Worm (Caenorhabditis elegans) whole organism, L4 larva: Measurements from ENCODE around the gene T28A11.3.

Source experiments
- F37D6.2 ChIP-seq: sonication (generic microtip); optimal IDR thresholded peaks from 2 replicates; lab custom pipeline; 2016; ENCODE audit warnings: mild to moderate bottlenecking, missing genetic modification characterization, missing compliant biosample characterization
- T20F7.1 ChIP-seq: fragments of 200-800 bp; sonication (Bioruptor generic); optimal IDR thresholded peaks from 2 replicates; lab custom pipeline; 2018; ENCODE audit warnings: mild to moderate bottlenecking, missing genetic modification characterization, missing compliant biosample characterization
- T26A8.4 ChIP-seq: fragments of 200-800 bp; sonication (Bioruptor generic); IDR thresholded peaks from 2 replicates; pipeline ENCODE4 v1.3.6; 2022; ENCODE audit warnings: missing genetic modification characterization, missing compliant biosample characterization
- Y105C5A.15 ChIP-seq: fragments of 200-800 bp; sonication (Bioruptor generic); IDR thresholded peaks from 2 replicates; pipeline ENCODE4 v1.3.6; 2022; ENCODE audit warnings: missing genetic modification characterization, missing compliant biosample characterization
- Y48G9A.11 ChIP-seq: fragments of 200-800 bp; sonication (Bioruptor generic); IDR thresholded peaks from 2 replicates; pipeline ENCODE4 v1.3.6; 2022; ENCODE audit warnings: missing genetic modification reagents, missing genetic modification characterization, missing compliant biosample characterization
- Y5F2A.4 ChIP-seq: fragments of 200-800 bp; sonication (Bioruptor generic); optimal IDR thresholded peaks from 2 replicates; lab custom pipeline; 2018; ENCODE audit warnings: mild to moderate bottlenecking, missing genetic modification characterization, missing compliant biosample characterization
- ZK337.2 ChIP-seq: fragments of 200-800 bp; sonication (Bioruptor generic); IDR thresholded peaks from 2 replicates; pipeline ENCODE4 v1.3.6; 2022; ENCODE audit warnings: missing genetic modification reagents, missing genetic modification characterization, missing compliant biosample characterization
- ZK546.5 ChIP-seq, 2 experiments: sonication (generic microtip); optimal IDR thresholded peaks; 2 replicates each; lab custom pipeline; 2017; ENCODE audit warnings: missing biosample characterization in 2 of 2, missing genetic modification characterization in 2 of 2
- aha-1 ChIP-seq: fragments of 150-350 bp; peaks from one replicate; lab custom pipeline; 2014; ENCODE audit warnings: missing biosample characterization, missing genetic modification characterization
- aly-2 ChIP-seq: sonication (generic microtip); optimal IDR thresholded peaks from 2 replicates; lab custom pipeline; 2018; ENCODE audit warnings: missing biosample characterization, missing genetic modification characterization
- ceh-20 ChIP-seq: fragments of 200-800 bp; sonication (Bioruptor generic); IDR thresholded peaks from 2 replicates; pipeline ENCODE4 v1.3.6; 2022; ENCODE audit warnings: missing genetic modification reagents, missing genetic modification characterization, missing compliant biosample characterization
- ces-1 ChIP-seq: fragments of 150-350 bp; sonication (generic microtip); optimal IDR thresholded peaks from 4 replicates; lab custom pipeline; 2014; ENCODE audit warnings: missing biosample characterization, missing genetic modification reagents, missing genetic modification characterization
- ctbp-1 ChIP-seq: fragments of 200-800 bp; sonication (Bioruptor generic); IDR thresholded peaks from 2 replicates; pipeline ENCODE4 v1.3.6; 2022; ENCODE audit warnings: missing genetic modification reagents, missing genetic modification characterization, missing compliant biosample characterization
- daf-16 ChIP-seq, 3 experiments: sonication (generic microtip); optimal IDR thresholded peaks; 2 replicates each; lab custom pipeline; 2016 to 2017; ENCODE audit warnings: missing genetic modification characterization in 3 of 3, missing genetic modification reagents in 3 of 3, mild to moderate bottlenecking in 2 of 3, missing compliant biosample characterization in 2 of 3, missing biosample characterization in 1 of 3, moderate library complexity in 1 of 3
- daf-8 ChIP-seq: fragments of 200-800 bp; sonication (Bioruptor generic); IDR thresholded peaks from 2 replicates; pipeline ENCODE4 v1.3.6; 2022; ENCODE audit warnings: missing genetic modification characterization, missing compliant biosample characterization
- dmd-6 ChIP-seq: fragments of 200-800 bp; sonication (Bioruptor generic); IDR thresholded peaks from 2 replicates; pipeline ENCODE4 v1.3.6; 2022; ENCODE audit warnings: missing genetic modification reagents, missing genetic modification characterization, missing compliant biosample characterization
- duxl-1 ChIP-seq: sonication (generic microtip); optimal IDR thresholded peaks from 2 replicates; lab custom pipeline; 2016; ENCODE audit warnings: mild to moderate bottlenecking, missing genetic modification characterization, moderate library complexity, missing compliant biosample characterization; ENCODE audit not compliant: poor library complexity
- fkh-10 ChIP-seq: fragments of 150-350 bp; optimal IDR thresholded peaks from 2 replicates; lab custom pipeline; 2014; ENCODE audit warnings: missing biosample characterization, missing genetic modification reagents, missing genetic modification characterization
- fos-1 ChIP-seq: fragments of 150-350 bp; optimal IDR thresholded peaks from 2 replicates; lab custom pipeline; 2014; ENCODE audit warnings: missing biosample characterization, missing genetic modification characterization
- hmg-1.1 ChIP-seq: fragments of 200-800 bp; sonication (Bioruptor generic); IDR thresholded peaks from 2 replicates; pipeline ENCODE4 v1.3.6; 2022; ENCODE audit warnings: missing genetic modification reagents, missing genetic modification characterization, missing compliant biosample characterization
- jun-1 ChIP-seq: fragments of 150-350 bp; optimal IDR thresholded peaks from 2 replicates; lab custom pipeline; 2014; ENCODE audit warnings: missing biosample characterization, missing genetic modification reagents, missing genetic modification characterization
- lim-7 ChIP-seq: fragments of 200-800 bp; sonication (Bioruptor generic); IDR thresholded peaks from 2 replicates; pipeline ENCODE4 v1.3.6; 2022; ENCODE audit warnings: missing genetic modification characterization, missing compliant biosample characterization
- lin-1 ChIP-seq: fragments of 200-800 bp; sonication (Bioruptor generic); IDR thresholded peaks from 2 replicates; pipeline ENCODE4 v1.3.6; 2022; ENCODE audit warnings: missing genetic modification reagents, missing genetic modification characterization, missing compliant biosample characterization
- lin-15B ChIP-seq: fragments of 150-350 bp; sonication (generic microtip); optimal IDR thresholded peaks from 3 replicates; lab custom pipeline; 2014; ENCODE audit warnings: missing biosample characterization, missing genetic modification characterization
- lin-38 ChIP-seq: fragments of 200-800 bp; sonication (Bioruptor generic); IDR thresholded peaks from 2 replicates; pipeline ENCODE4 v1.3.6; 2022; ENCODE audit warnings: missing genetic modification reagents, missing genetic modification characterization, missing compliant biosample characterization
- lin-39 ChIP-seq: fragments of 150-350 bp; optimal IDR thresholded peaks from 2 replicates; lab custom pipeline; 2014; ENCODE audit warnings: missing biosample characterization, missing genetic modification reagents, missing genetic modification characterization
- lir-3 ChIP-seq: sonication (generic microtip); optimal IDR thresholded peaks from 2 replicates; lab custom pipeline; 2016; ENCODE audit warnings: mild to moderate bottlenecking, missing genetic modification characterization, missing compliant biosample characterization
- lsy-2 ChIP-seq, 2 experiments: fragments of 150-350 bp in 1 of 2; sonication (generic microtip) in 1 of 2; optimal IDR thresholded peaks; 2 replicates each; lab custom pipeline; 2014 to 2017; ENCODE audit warnings: missing biosample characterization in 2 of 2, missing genetic modification characterization in 2 of 2
- madf-9 ChIP-seq: fragments of 200-800 bp; sonication (Bioruptor generic); conservative IDR thresholded peaks from 2 replicates; pipeline ENCODE4 v1.3.6; 2022; ENCODE audit warnings: missing genetic modification reagents, missing genetic modification characterization, missing compliant biosample characterization
- mdl-1 ChIP-seq, 2 experiments: fragments of 150-350 bp in 1 of 2; sonication (generic microtip) in 1 of 2; optimal IDR thresholded peaks; 2 replicates each; lab custom pipeline; 2014 to 2017; ENCODE audit warnings: missing biosample characterization in 2 of 2, missing genetic modification characterization in 2 of 2
- mdt-29 ChIP-seq: fragments of 200-800 bp; sonication (Bioruptor generic); IDR thresholded peaks from 2 replicates; pipeline ENCODE4 v1.3.6; 2022; ENCODE audit warnings: missing genetic modification reagents, missing genetic modification characterization, missing compliant biosample characterization
- mes-2 ChIP-seq: sonication (generic microtip); optimal IDR thresholded peaks from 2 replicates; lab custom pipeline; 2016; ENCODE audit warnings: missing genotype, mild to moderate bottlenecking, missing genetic modification characterization, missing compliant biosample characterization; ENCODE audit not compliant: poor library complexity, severe bottlenecking
- nhr-10 ChIP-seq: fragments of 150-350 bp; optimal IDR thresholded peaks from 2 replicates; lab custom pipeline; 2014; ENCODE audit warnings: missing biosample characterization, missing genetic modification characterization
- nhr-11 ChIP-seq: fragments of 150-350 bp; optimal IDR thresholded peaks from 2 replicates; lab custom pipeline; 2014; ENCODE audit warnings: missing biosample characterization, missing genetic modification characterization
- nhr-111 ChIP-seq: fragments of 200-800 bp; sonication (Bioruptor generic); optimal IDR thresholded peaks from 2 replicates; lab custom pipeline; 2018; ENCODE audit warnings: mild to moderate bottlenecking, missing genetic modification characterization, missing compliant biosample characterization
- nhr-237 ChIP-seq: sonication (generic microtip); optimal IDR thresholded peaks from 2 replicates; lab custom pipeline; 2017; ENCODE audit warnings: missing biosample characterization, missing genetic modification characterization
- nhr-25 ChIP-seq: sonication (generic microtip); optimal IDR thresholded peaks from 2 replicates; lab custom pipeline; 2017; ENCODE audit warnings: missing genetic modification characterization, mild to moderate bottlenecking, missing compliant biosample characterization, antibody characterized with exemption, moderate library complexity, borderline replicate concordance; ENCODE audit not compliant: insufficient read depth
- nhr-48 ChIP-seq: sonication (generic microtip); optimal IDR thresholded peaks from 2 replicates; lab custom pipeline; 2016; ENCODE audit warnings: mild to moderate bottlenecking, missing genetic modification characterization, missing compliant biosample characterization
- nhr-77 ChIP-seq: fragments of 150-350 bp; optimal IDR thresholded peaks from 2 replicates; lab custom pipeline; 2014; ENCODE audit warnings: missing biosample characterization, missing genetic modification characterization
- pha-4 ChIP-seq, 2 experiments: fragments of 150-350 bp in 1 of 2; fragments of 200-800 bp in 1 of 2; sonication (Bioruptor generic) in 1 of 2; IDR thresholded peaks in 1 of 2; optimal IDR thresholded peaks in 1 of 2; 2 replicates each; pipeline versions ENCODE4 v1.3.6 to Lab custom; 2014 to 2022; ENCODE audit warnings: missing genetic modification characterization in 2 of 2, missing genetic modification reagents in 2 of 2, missing biosample characterization in 1 of 2, missing compliant biosample characterization in 1 of 2
- pqm-1 ChIP-seq: sonication (generic microtip); optimal IDR thresholded peaks from 2 replicates; lab custom pipeline; 2017; ENCODE audit warnings: missing biosample characterization, missing genetic modification characterization
- saeg-2 ChIP-seq: fragments of 200-800 bp; sonication (Bioruptor generic); IDR thresholded peaks from 2 replicates; pipeline ENCODE4 v1.3.6; 2022; ENCODE audit warnings: missing genetic modification reagents, missing genetic modification characterization, missing compliant biosample characterization
- sdz-12 ChIP-seq: fragments of 200-800 bp; sonication (Bioruptor generic); optimal IDR thresholded peaks from 2 replicates; lab custom pipeline; 2018; ENCODE audit warnings: mild to moderate bottlenecking, missing genetic modification characterization, missing compliant biosample characterization
- skn-1 ChIP-seq: fragments of 150-350 bp; optimal IDR thresholded peaks from 2 replicates; lab custom pipeline; 2014; ENCODE audit warnings: missing biosample characterization, missing genetic modification characterization
- tra-1 ChIP-seq: fragments of 200-800 bp; sonication (Bioruptor generic); IDR thresholded peaks from 2 replicates; pipeline ENCODE4 v1.3.6; 2022; ENCODE audit warnings: missing genetic modification reagents, missing genetic modification characterization, missing compliant biosample characterization
- unc-62 ChIP-seq, 3 experiments: fragments of 150-350 bp in 1 of 3; sonication (generic microtip); optimal IDR thresholded peaks in 2 of 3; peaks in 1 of 3; 1 replicate in 1 of 3; 2 replicates in 2 of 3; lab custom pipeline; 2014 to 2017; ENCODE audit warnings: missing biosample characterization in 3 of 3, missing genetic modification characterization in 3 of 3, missing genetic modification reagents in 3 of 3, missing genotype in 1 of 3
- vab-7 ChIP-seq: fragments of 200-800 bp; sonication (Bioruptor generic); IDR thresholded peaks from 2 replicates; pipeline ENCODE4 v1.3.6; 2022; ENCODE audit warnings: missing genetic modification reagents, missing genetic modification characterization, missing compliant biosample characterization
- zag-1 ChIP-seq: fragments of 150-350 bp; optimal IDR thresholded peaks from 2 replicates; lab custom pipeline; 2014; ENCODE audit warnings: missing biosample characterization, missing genetic modification characterization
- zip-2 ChIP-seq: fragments of 150-350 bp; optimal IDR thresholded peaks from 2 replicates; lab custom pipeline; 2014; ENCODE audit warnings: missing biosample characterization, missing genetic modification characterization
- ztf-11 ChIP-seq: fragments of 150-350 bp; optimal IDR thresholded peaks from 2 replicates; lab custom pipeline; 2014; ENCODE audit warnings: missing biosample characterization, missing genetic modification characterization

T28A11.3 gene

ce11 chrV:3315308-3315707 lies 40.2 kb downstream of the T28A11.3 start, which contains the start of gene arrd-19:
Gene arrd-19, minus strand, starts transcription at chrV:3315516.
- TF ChIP-seq fos-1 (tag; lab: Kevin White, UChicago), result no peak
- no peak for TF ChIP-seq nhr-237
- TF ChIP-seq aha-1 (tag; lab: Kevin White, UChicago), result peak; percentile 99
- TF ChIP-seq tra-1 (GFP tag; lab: Robert Waterston, UW), result no peak
- no peak for TF ChIP-seq lim-7 (GFP tag; lab: Robert Waterston, UW)
- no peak for TF ChIP-seq sdz-12 (GFP tag; lab: Kevin White, UChicago)
- TF ChIP-seq pqm-1 (tag; lab: Kevin White, UChicago), result peak; percentile 32
- TF ChIP-seq mdl-1 (tag; optimal IDR thresholded peaks at IDR 0.05; lab: Kevin White, UChicago), result peak in 1 of 2 experiments; percentile 85
- no peak; the same call in 1 of the 2 replicates for TF ChIP-seq vab-7 (GFP tag; lab: Robert Waterston, UW)
- no peak for TF ChIP-seq Y105C5A.15 (GFP tag; lab: Robert Waterston, UW)
- TF ChIP-seq hmg-1.1 (GFP tag; lab: Robert Waterston, UW), result peak; percentile 93
- peak; percentile 41 for TF ChIP-seq F37D6.2 (tag; lab: Kevin White, UChicago)
- no peak for TF ChIP-seq T20F7.1 (GFP tag; lab: Kevin White, UChicago)
- peak; percentile 79 for TF ChIP-seq duxl-1 (tag; lab: Kevin White, UChicago)
- TF ChIP-seq ceh-20, result peak; percentile 61; the same call in 1 of the 2 replicates
- TF ChIP-seq Y48G9A.11 (GFP tag; lab: Robert Waterston, UW), result no peak
- TF ChIP-seq daf-16 (GFP tag; optimal IDR thresholded peaks at IDR 0.05; lab: Kevin White, UChicago), result peak in 1 of 2 experiments; percentile 5
- peak; percentile 62 for TF ChIP-seq daf-16 (tag; optimal IDR thresholded peaks at IDR 0.05; lab: Kevin White, UChicago)
- peak; percentile 92 for TF ChIP-seq dmd-6 (GFP tag; lab: Robert Waterston, UW)
- TF ChIP-seq ces-1 (GFP tag; lab: Kevin White, UChicago), result no peak
- TF ChIP-seq lin-38 (GFP tag; lab: Robert Waterston, UW), result no peak
- no peak for TF ChIP-seq aly-2
- no peak for TF ChIP-seq Y5F2A.4 (GFP tag; lab: Kevin White, UChicago)
- no peak for TF ChIP-seq skn-1
- TF ChIP-seq zip-2 (tag; lab: Kevin White, UChicago), result peak; percentile 5
- TF ChIP-seq nhr-25 (tag; lab: Kevin White, UChicago), result peak; percentile 53
- TF ChIP-seq nhr-10, result no peak
- TF ChIP-seq ztf-11 (tag; lab: Kevin White, UChicago), result no peak
- no peak for TF ChIP-seq daf-8 (GFP tag; lab: Robert Waterston, UW)
- TF ChIP-seq nhr-11 (tag; lab: Kevin White, UChicago), result peak; percentile 74
- TF ChIP-seq lin-15B (tag; lab: Kevin White, UChicago), result no peak
- TF ChIP-seq lin-1, result peak; percentile 89
- TF ChIP-seq jun-1 (tag; lab: Kevin White, UChicago), result no peak
- TF ChIP-seq lin-39 (tag; lab: Kevin White, UChicago), result no peak
- no peak for TF ChIP-seq ZK337.2 (GFP tag; lab: Robert Waterston, UW)
- TF ChIP-seq nhr-77 (tag; lab: Kevin White, UChicago), result peak; percentile 79
- peak; percentile 90 for TF ChIP-seq nhr-48
- peak; percentile 26 to 79 for TF ChIP-seq lsy-2 (tag; optimal IDR thresholded peaks at IDR 0.05; lab: Kevin White, UChicago)
- TF ChIP-seq madf-9, result no peak
- TF ChIP-seq ZK546.5 (tag; optimal IDR thresholded peaks at IDR 0.05; lab: Kevin White, UChicago), result no peak
- no peak for TF ChIP-seq nhr-111
- TF ChIP-seq ctbp-1 (GFP tag; lab: Robert Waterston, UW), result peak; percentile 86
- TF ChIP-seq mes-2, result peak; percentile 80
- peak in 1 of 2 experiments; percentile 97 for TF ChIP-seq unc-62 (GFP tag; optimal IDR thresholded peaks at IDR 0.05 in 1 of 2; lab: Kevin White, UChicago)
- no peak for TF ChIP-seq unc-62 (tag; optimal IDR thresholded peaks at IDR 0.05; lab: Kevin White, UChicago)
- no peak for TF ChIP-seq T26A8.4 (GFP tag; lab: Robert Waterston, UW)
- no peak for TF ChIP-seq mdt-29
- TF ChIP-seq saeg-2 (GFP tag; lab: Robert Waterston, UW), result peak; percentile 80; the same call in 1 of the 2 replicates
- no peak for TF ChIP-seq pha-4 (GFP tag; IDR thresholded peaks at IDR 0.05; lab: Robert Waterston, UW)
- peak; percentile 54 for TF ChIP-seq pha-4 (tag; optimal IDR thresholded peaks at IDR 0.05; lab: Kevin White, UChicago)
- TF ChIP-seq zag-1, result no peak
- TF ChIP-seq lir-3 (tag; lab: Kevin White, UChicago), result no peak
- peak; percentile 72 for TF ChIP-seq fkh-10 (GFP tag; lab: Kevin White, UChicago)
